Worm (Caenorhabditis elegans) whole organism, L1 larva: Measurements from ENCODE around the gene zim-1.

Experiments used
- aha-1 ChIP-seq: fragments of 150-350 bp; optimal IDR thresholded peaks from 2 replicates; lab custom pipeline; 2014; ENCODE audit warnings: missing biosample characterization, missing genetic modification characterization
- egl-27 ChIP-seq, 2 experiments: fragments of 150-350 bp in 1 of 2; sonication (generic microtip); optimal IDR thresholded peaks; 3 replicates each; lab custom pipeline; 2017 to 2018; ENCODE audit warnings: missing biosample characterization in 2 of 2, missing genetic modification characterization in 2 of 2, missing genetic modification reagents in 2 of 2
- lin-39 ChIP-seq: fragments of 150-350 bp; optimal IDR thresholded peaks from 2 replicates; lab custom pipeline; 2014; ENCODE audit warnings: missing biosample characterization, missing genetic modification reagents, missing genetic modification characterization
- lsy-2 ChIP-seq, 2 experiments: fragments of 150-350 bp; optimal IDR thresholded peaks; 2 replicates each; lab custom pipeline; 2014; ENCODE audit warnings: missing biosample characterization in 2 of 2, missing genetic modification characterization in 2 of 2
- mdl-1 ChIP-seq, 2 experiments: fragments of 150-350 bp; optimal IDR thresholded peaks; 2 replicates each; lab custom pipeline; 2014 to 2017; ENCODE audit warnings: missing biosample characterization in 2 of 2, missing genetic modification characterization in 2 of 2, inconsistent platforms in 1 of 2
- nhr-28 ChIP-seq: fragments of 150-350 bp; optimal IDR thresholded peaks from 2 replicates; lab custom pipeline; 2014; ENCODE audit warnings: missing biosample characterization, missing genetic modification characterization
- nhr-47 ChIP-seq: sonication (generic microtip); optimal IDR thresholded peaks from 2 replicates; lab custom pipeline; 2016; ENCODE audit warnings: mild to moderate bottlenecking, missing genetic modification characterization, moderate library complexity, missing compliant biosample characterization
- rnt-1 ChIP-seq: sonication (generic microtip); optimal IDR thresholded peaks from 2 replicates; lab custom pipeline; 2016; ENCODE audit warnings: mild to moderate bottlenecking, missing genetic modification characterization, moderate library complexity, missing compliant biosample characterization
- tlp-1 ChIP-seq: fragments of 150-350 bp; optimal IDR thresholded peaks from 2 replicates; lab custom pipeline; 2014; ENCODE audit warnings: missing biosample characterization, missing genetic modification characterization
- unc-62 ChIP-seq: fragments of 150-350 bp; optimal IDR thresholded peaks from 2 replicates; lab custom pipeline; 2014; ENCODE audit warnings: missing biosample characterization, missing genetic modification reagents, missing genetic modification characterization

DNA sequence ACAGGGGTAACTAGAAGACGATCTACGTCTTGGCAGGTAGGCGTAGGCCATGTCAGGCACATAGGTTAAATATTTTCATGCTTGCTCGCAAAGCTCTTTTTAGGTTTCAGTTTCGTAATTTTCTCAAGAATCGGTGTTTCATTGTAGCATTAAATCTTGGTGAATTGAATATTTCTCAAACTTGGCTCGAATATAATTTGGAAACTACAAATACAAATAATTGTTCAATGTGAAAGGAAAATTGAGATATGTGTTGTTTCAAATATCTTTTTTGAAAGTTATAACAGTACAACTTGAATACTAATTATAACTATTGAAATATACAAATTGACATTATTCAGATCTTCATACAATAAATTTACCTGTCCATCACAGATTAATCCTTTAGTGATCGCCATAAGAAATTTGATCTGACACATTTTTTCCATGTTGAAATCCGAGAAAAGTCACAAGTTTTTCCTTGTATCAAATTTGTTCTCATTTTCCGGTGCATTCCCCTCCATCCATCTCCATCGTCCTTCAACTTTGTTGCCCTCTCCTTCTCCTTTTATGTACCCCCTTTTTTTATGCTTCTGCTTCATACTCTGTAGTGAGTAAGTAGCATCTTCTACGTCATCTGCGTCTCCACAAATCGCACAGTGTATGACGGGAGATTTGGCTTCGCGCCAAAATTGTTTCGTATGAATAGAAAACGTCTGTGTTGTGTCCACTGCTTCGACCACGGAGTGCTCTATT is 22.6 kb upstream of the zim-1 start, which contains the start of gene C02F4.5:
- no peak for TF ChIP-seq unc-62 (GFP tag; lab: Kevin White, UChicago)
- no peak for TF ChIP-seq lin-39 (tag; lab: Kevin White, UChicago)
- no peak for TF ChIP-seq aha-1 (tag; lab: Kevin White, UChicago)
- no peak for TF ChIP-seq mdl-1 (tag; optimal IDR thresholded peaks at IDR 0.05; lab: Kevin White, UChicago)
- no peak for TF ChIP-seq lsy-2 (tag; optimal IDR thresholded peaks at IDR 0.05; lab: Kevin White, UChicago)
- TF ChIP-seq nhr-47: peak; percentile 6
- TF ChIP-seq egl-27 (tag; optimal IDR thresholded peaks at IDR 0.05; lab: Kevin White, UChicago): no peak
- no peak for TF ChIP-seq rnt-1 (tag; lab: Kevin White, UChicago)
- no peak for TF ChIP-seq nhr-28 (tag; lab: Kevin White, UChicago)
- no peak for TF ChIP-seq tlp-1 (tag; lab: Kevin White, UChicago)
